Worm (Caenorhabditis elegans) whole organism, dauer: Measurements from ENCODE around the gene pdfr-1.

ENCODE experiments used
- unc-62 ChIP-seq: sonication (generic microtip); optimal IDR thresholded peaks from 2 replicates; lab custom pipeline; 2017; ENCODE audit warnings: missing biosample characterization, missing genetic modification reagents, missing genetic modification characterization

Gene pdfr-1

ce11 chrIII:6651983-6652382 is at the start of gene pdfr-1:
Gene pdfr-1, minus strand, starts transcription at chrIII:6652083.
- no peak for TF ChIP-seq unc-62 (GFP tag; lab: Kevin White, UChicago)

DNA sequence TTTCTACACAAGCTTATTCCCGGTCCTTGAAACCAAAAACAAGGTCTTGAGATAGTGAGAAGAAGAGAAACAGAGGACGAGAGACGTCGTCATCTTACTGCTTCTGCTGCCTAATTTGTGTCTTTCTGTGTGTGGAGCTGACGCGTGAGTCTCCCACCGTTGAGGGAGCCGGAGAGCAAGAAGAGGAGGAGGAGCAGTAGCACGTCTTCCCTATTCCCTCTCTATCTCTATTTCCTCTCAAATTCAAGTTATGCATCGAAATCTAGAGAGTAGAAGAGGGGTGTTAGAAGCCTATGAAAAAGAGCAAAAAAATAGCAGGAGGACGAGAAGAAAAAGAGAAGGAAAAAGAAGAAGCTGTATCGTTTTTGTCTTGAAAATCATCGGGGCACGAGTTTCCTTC is 43.3 kb upstream of the pdfr-1 start:
- no peak for TF ChIP-seq unc-62 (GFP tag; lab: Kevin White, UChicago)

ce11 chrIII:6693285-6693684 is 41.4 kb upstream of the pdfr-1 start:
- TF ChIP-seq unc-62 (GFP tag; lab: Kevin White, UChicago) = no peak

DNA sequence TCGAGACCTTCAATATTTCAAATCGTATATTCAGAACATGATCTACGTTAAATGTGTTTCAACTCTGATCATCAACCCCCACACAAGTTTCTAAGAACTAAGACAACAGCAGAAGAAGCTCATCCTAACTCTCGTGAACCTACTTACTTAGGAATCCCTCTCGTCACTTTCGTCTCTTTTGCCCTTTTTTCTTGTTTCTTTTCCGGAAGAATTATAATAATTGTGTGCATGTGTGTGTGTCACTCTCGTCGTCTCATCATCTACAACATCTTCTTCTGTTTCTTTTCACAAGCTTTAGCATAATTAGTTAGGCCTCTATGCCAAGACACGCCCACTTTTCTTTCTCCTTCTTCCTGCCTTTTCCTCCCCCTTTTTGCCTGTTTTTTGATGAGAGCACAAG is 38.6 kb upstream of the pdfr-1 start:
- TF ChIP-seq unc-62 (GFP tag; lab: Kevin White, UChicago) = no peak

ce11 chrIII:6681790-6682189 is 29.9 kb upstream of the pdfr-1 start:
- no peak for TF ChIP-seq unc-62 (GFP tag; lab: Kevin White, UChicago)

ce11 chrIII:6680963-6681362 is 29.1 kb upstream of the pdfr-1 start:
- no peak for TF ChIP-seq unc-62 (GFP tag; lab: Kevin White, UChicago)

DNA sequence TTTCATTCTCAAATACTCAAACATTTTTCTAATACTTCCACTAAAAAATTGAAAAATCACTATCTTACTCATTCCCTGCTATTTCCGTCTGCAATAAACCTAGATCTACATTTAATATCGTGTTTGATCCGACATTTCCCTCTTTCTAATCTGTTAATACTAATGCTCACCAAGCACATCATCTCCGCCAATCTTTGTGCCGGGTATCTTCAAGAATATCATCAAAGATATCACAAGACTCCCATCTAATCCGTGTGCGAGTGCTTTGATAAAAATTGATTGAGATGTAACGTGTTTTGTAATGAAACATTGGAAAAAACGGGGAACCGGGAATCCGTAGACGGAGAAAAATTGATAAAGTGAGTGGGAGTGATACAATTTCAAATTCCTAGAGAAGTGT is 27.4 kb upstream of the pdfr-1 start:
- TF ChIP-seq unc-62 (GFP tag; lab: Kevin White, UChicago) = no peak

DNA sequence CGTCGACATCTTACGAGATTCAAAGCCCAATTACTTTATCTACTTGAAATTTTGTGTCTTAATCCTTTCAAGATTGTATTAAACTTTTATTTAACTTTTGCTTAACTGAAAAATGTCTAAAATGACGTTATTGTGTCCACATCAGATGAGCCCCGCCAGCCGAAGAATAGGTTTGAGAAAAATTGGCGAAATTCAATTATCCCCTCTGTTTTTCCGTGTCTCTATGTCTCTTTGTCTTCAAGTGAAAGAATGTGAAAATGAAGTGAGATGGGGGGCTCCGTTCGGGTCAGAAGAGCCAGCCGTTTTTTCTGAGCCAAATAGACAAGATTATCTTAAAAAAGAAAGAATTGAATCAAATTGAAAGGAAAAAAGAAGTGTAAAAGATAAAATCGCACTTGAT is 25.4 kb upstream of the pdfr-1 start:
- no peak for TF ChIP-seq unc-62 (GFP tag; lab: Kevin White, UChicago)

DNA sequence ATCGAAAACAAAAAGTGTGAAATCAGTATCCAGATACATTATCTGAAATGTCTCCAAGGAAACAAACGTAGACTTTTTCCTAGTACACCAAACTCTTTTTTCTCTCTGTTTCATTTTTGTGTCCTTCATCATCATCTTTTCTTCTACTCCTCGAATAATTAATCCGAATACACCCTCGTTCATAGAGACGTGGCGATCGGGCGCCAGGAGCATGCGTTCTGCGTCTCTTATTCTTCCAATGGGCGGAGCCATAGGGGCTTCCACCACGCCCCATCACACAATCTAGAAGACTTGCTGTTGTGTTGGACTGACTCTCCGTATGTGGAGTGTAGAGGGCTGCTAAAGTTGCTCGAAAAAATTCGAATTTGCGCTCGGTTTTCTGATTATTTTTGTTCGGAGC is 23.6 kb upstream of the pdfr-1 start, which contains the start of gene rbf-1:
Gene rbf-1 (plus strand): TSS at position 301 of the 400 bp plus-strand sequence.
- TF ChIP-seq unc-62 (GFP tag; lab: Kevin White, UChicago) = no peak

ce11 chrIII:6670737-6671242 is 18.9 kb upstream of the pdfr-1 start:
- TF ChIP-seq unc-62 (GFP tag; lab: Kevin White, UChicago) = no peak

DNA sequence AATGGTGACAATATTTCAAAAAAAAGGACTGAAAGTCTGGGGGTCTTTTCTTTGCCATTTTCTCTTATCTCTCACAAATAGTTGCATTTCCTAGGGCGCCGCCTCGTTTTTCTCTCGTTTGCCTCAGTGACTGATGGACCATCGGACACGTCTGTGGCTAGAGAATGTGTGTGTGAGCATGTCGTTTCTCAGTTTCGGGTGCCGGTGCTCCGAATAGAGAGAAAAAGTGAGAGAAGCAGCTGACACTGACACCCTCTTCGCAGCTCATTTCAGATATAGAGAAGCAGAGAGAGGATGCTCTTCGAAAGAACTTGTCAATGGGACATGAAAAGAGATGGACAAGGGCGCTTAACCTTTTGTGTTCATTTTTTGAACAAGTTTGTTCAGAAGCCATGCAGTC is 3.9 kb upstream of the pdfr-1 start:
- TF ChIP-seq unc-62 (GFP tag; lab: Kevin White, UChicago) = no peak

DNA sequence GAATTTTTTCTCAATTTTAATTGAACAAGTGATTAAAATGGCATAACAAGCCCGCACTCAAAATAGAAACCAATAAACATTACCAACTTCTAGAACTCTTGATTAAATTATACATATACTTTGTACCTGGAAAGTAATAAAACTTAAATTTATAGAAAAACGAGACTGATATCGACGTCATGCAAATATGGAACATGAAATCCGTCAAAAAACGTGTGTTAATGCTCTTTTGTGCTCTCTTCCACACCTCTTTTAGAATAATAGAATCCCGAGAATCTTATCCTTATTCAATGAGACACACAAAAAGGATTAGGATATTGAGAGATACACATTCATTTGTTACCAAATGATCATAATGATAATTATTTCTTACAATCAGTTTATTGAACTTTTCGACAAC is 2.0 kb upstream of the pdfr-1 start:
- no peak for TF ChIP-seq unc-62 (GFP tag; lab: Kevin White, UChicago)

DNA sequence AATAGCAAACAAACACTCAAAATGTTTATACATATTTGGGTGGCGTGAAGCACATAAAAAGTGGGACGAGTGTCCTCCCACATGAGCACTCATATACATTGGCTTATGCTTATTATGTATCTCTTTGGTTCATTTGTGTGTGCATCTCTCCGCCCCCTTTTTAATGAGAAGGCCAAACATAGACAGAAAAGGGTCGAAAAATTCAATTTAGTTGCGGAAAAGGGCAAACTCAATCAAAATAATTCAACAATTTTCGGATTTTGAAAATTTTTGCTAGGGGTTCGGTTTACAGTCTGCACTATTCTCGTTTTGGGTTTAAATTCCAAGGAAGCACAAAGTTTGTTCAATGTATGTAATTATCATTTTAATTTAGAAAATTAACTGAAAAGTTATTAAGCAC is 4.3 kb downstream of the pdfr-1 start:
- TF ChIP-seq unc-62 (GFP tag; lab: Kevin White, UChicago) = no peak

ce11 chrIII:6646898-6647297 is 5.0 kb downstream of the pdfr-1 start:
- TF ChIP-seq unc-62 (GFP tag; lab: Kevin White, UChicago) = no peak

DNA sequence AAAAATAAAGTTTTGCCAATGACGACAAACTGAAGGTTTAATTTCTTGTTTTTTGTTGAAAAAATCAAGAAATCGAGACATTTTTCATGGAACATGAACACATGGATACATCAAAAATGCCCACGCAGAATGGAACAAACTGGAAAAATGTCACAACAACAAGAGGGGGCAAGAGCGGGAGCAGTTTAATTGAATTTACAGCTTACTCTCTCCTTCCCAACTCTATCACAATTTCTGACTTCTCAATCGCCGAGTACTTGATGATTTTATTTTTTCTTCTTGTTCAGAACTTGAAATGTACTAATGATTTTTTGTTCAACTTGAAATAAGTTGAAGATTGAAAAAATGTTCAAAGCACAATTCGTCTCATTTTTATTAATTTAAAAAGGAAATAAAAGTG is 6.6 kb downstream of the pdfr-1 start:
- no peak for TF ChIP-seq unc-62 (GFP tag; lab: Kevin White, UChicago)

DNA sequence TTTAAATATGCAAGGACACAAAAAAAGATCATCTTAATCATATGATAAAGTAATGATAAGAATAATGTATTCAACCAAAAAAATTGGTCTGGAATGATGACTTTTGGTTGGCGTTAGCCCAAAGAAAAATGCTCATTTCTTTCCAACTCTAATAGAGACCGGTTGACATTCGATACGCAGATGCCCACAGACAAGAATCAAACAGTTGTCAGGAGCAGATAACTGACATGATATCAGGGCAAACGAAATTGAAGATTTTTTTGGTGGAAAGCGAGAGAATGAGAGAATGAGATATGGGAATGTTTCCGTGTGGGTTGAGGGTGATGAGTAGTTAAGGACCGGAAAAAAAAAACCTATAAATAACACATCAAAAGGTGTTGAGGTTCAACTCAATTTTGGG is 12.9 kb downstream of the pdfr-1 start:
- no peak for TF ChIP-seq unc-62 (GFP tag; lab: Kevin White, UChicago)

DNA sequence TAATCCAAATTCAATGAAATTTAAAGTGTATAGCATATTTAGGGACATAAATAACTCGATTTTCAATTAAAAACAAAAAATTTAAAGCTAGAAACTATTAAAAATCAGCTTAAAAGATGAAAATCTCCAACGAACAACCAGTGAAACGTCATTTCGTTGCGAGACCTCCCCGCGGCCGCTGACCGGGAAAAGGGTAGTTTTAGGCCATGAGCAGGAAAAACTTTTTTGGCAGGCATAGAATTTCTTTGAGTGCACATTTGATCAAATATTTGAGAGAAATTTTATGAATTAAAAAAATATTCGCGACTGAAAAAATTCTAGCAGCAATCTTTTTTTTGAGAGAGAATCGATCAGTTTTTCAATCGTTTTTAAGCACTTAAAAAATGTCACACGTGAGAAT is 26.6 kb downstream of the pdfr-1 start:
- TF ChIP-seq unc-62 (GFP tag; lab: Kevin White, UChicago) = no peak

- TF ChIP-seq unc-62 (GFP tag; lab: Kevin White, UChicago) = no peak
Measured at ce11 chrIII:6624872-6625271, 27.0 kb downstream of the pdfr-1 start, which contains the start of gene copd-1. Gene copd-1, minus strand, starts transcription at chrIII:6624972.
